Worm (Caenorhabditis elegans) whole organism, L1 larva: ENCODE data around the gene nhr-164.

Experiments used
- egl-27 ChIP-seq, 2 experiments: fragments of 150-350 bp in 1 of 2; sonication (generic microtip); optimal IDR thresholded peaks; 3 replicates each; lab custom pipeline; 2017 to 2018; ENCODE audit warnings: missing biosample characterization in 2 of 2, missing genetic modification characterization in 2 of 2, missing genetic modification reagents in 2 of 2
- lir-3 ChIP-seq: sonication (generic microtip); optimal IDR thresholded peaks from 2 replicates; lab custom pipeline; 2016; ENCODE audit warnings: mild to moderate bottlenecking, missing genetic modification characterization, moderate library complexity, missing compliant biosample characterization; ENCODE audit not compliant: poor library complexity
- unc-62 ChIP-seq: fragments of 150-350 bp; optimal IDR thresholded peaks from 2 replicates; lab custom pipeline; 2014; ENCODE audit warnings: missing biosample characterization, missing genetic modification reagents, missing genetic modification characterization

DNA sequence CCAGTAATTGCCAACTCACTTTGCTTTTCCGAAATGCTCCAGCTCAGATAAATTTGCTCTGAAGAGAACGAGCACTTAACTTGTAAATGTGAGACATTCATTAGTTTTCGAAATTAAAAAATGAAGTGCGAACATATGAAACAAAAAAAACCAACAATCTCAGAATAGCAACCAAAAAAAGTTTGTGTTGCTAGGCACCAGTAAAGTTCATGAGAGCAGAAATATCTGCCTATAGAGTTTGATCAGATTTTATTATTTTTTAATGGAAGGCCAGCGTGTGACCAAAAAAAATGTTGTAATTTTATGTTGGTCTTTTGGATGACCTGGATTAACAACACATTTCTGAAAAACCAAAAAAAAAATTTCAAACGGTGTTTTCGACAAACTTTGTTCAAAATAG lies 28.6 kb upstream of the nhr-164 start, which contains the start of gene M01B2.12:
- TF ChIP-seq egl-27 (tag; optimal IDR thresholded peaks at IDR 0.05; lab: Kevin White, UChicago) (no peak), lir-3 (tag; lab: Kevin White, UChicago) (no peak), unc-62 (GFP tag; lab: Kevin White, UChicago) (no peak)
